Fruit fly (Drosophila melanogaster): ENCODE data around the gene Ugt305A1.

DNA sequence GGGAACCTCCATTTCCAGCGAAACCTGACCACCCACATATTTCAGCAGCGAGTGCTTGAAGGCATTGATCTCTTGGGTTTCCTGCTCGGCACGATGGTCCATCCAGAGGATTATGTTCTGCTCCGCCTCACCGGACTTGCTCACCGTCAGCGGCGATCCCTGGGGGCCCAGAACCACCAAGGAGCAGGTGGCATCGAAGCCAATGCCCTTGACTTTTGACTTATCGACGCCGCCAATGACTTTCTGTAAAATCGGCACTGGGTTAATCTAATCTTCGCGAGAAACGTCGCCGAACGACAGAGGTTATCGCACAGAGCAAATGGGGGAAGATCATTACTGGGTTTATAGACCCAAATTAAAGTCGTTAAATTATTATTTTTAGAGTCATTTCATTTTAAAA, 35.1 kb upstream of the Ugt305A1 start:
- TF ChIP-seq sv (GFP tag; optimal IDR thresholded peaks at IDR 0.05), result no peak
- no peak for TF ChIP-seq brk (GFP tag; optimal IDR thresholded peaks at IDR 0.05)
- TF ChIP-seq fru (GFP tag; optimal IDR thresholded peaks at IDR 0.05), result no peak
- TF ChIP-seq sage (GFP tag; optimal IDR thresholded peaks at IDR 0.05), result no peak
- no peak for TF ChIP-seq CG32264 (GFP tag; optimal IDR thresholded peaks at IDR 0.05)
- TF ChIP-seq Hr78 (GFP tag; optimal IDR thresholded peaks at IDR 0.05), result no peak
- TF ChIP-seq jim (GFP tag; optimal IDR thresholded peaks at IDR 0.05), result no peak
- no peak for TF ChIP-seq lola (GFP tag; optimal IDR thresholded peaks at IDR 0.05)
- no peak for TF ChIP-seq Mio (GFP tag; optimal IDR thresholded peaks at IDR 0.05)

Data from whole organism, wandering third instar larva.